Worm (Caenorhabditis elegans): ENCODE results near the gene ceh-41.
A peak's percentile ranks its signal among the peaks of the same experiment; 100 is the strongest.

Gene ceh-41

ce11 chrX:1848575-1848974, at the start of gene ceh-41:
ceh-41 (minus strand) TSS chrX:1848675.
- TF ChIP-seq nhr-237 (tag; optimal IDR thresholded peaks at IDR 0.05) (no peak), sem-2 (GFP tag; optimal IDR thresholded peaks at IDR 0.05) (no peak), pha-4 (tag; optimal IDR thresholded peaks at IDR 0.05) (no peak)

ce11 chrX:1897243-1897642, 48.8 kb upstream of the ceh-41 start, which contains the start of gene B0294.1:
B0294.1 (minus strand) TSS chrX:1897343.
- TF ChIP-seq nhr-12 (tag; optimal IDR thresholded peaks at IDR 0.05) (no peak), mls-2 (tag; optimal IDR thresholded peaks at IDR 0.05) (no peak)

- TF ChIP-seq sem-2 (GFP tag; optimal IDR thresholded peaks at IDR 0.05) (no peak), unc-39 (tag; optimal IDR thresholded peaks at IDR 0.05) (no peak), bed-3 (GFP tag; optimal IDR thresholded peaks at IDR 0.05) (no peak)
These were observed 43.4 kb upstream of the ceh-41 start, which contains the start of gene B0294.3 for ce11 chrX:1891887-1892286. B0294.3 (plus strand) TSS chrX:1892187.

- TF ChIP-seq ceh-39 (tag; optimal IDR thresholded peaks at IDR 0.05) = no peak
- TF ChIP-seq sptf-1 (tag; optimal IDR thresholded peaks at IDR 0.05) = no peak
- TF ChIP-seq bed-3 (GFP tag; optimal IDR thresholded peaks at IDR 0.05) = no peak
These were observed 42.3 kb upstream of the ceh-41 start for ce11 chrX:1890817-1891216.

ce11 chrX:1888445-1889035, 40.1 kb upstream of the ceh-41 start:
- TF ChIP-seq ces-1 (GFP tag; optimal IDR thresholded peaks at IDR 0.05) = peak; percentile 33
- no peak for TF ChIP-seq tbx-8 (GFP tag; optimal IDR thresholded peaks at IDR 0.05)

ce11 chrX:1880665-1881064, 32.2 kb upstream of the ceh-41 start:
- TF ChIP-seq unc-62 (GFP tag; optimal IDR thresholded peaks at IDR 0.05) (no peak), elt-3 (tag; optimal IDR thresholded peaks at IDR 0.05) (no peak), mab-5 (tag; optimal IDR thresholded peaks at IDR 0.05) (no peak), lsy-2 (tag; optimal IDR thresholded peaks at IDR 0.05) (no peak), pha-4 (tag; optimal IDR thresholded peaks at IDR 0.05) (peak; percentile 5), ces-1 (GFP tag; optimal IDR thresholded peaks at IDR 0.05) (peak; percentile 35), zip-8 (tag; optimal IDR thresholded peaks at IDR 0.05) (no peak), elt-1 (tag; optimal IDR thresholded peaks at IDR 0.05; ENCODE audit: borderline replicate concordance, insufficient read depth) (no peak), nhr-12 (tag; optimal IDR thresholded peaks at IDR 0.05) (no peak), tbx-8 (GFP tag; optimal IDR thresholded peaks at IDR 0.05) (peak; percentile 64), blmp-1 (tag; optimal IDR thresholded peaks at IDR 0.05) (no peak), ztf-11 (tag; optimal IDR thresholded peaks at IDR 0.05) (peak; percentile 23), mep-1 (tag; optimal IDR thresholded peaks at IDR 0.05) (peak; percentile 39), hlh-1 (tag; optimal IDR thresholded peaks at IDR 0.05) (peak; percentile 14), nhr-28 (tag; optimal IDR thresholded peaks at IDR 0.05) (peak; percentile 47), drap-1 (GFP tag; optimal IDR thresholded peaks at IDR 0.05) (peak; percentile 83), nhr-76 (tag; optimal IDR thresholded peaks at IDR 0.05) (no peak), lin-32 (GFP tag; optimal IDR thresholded peaks at IDR 0.05) (peak; percentile 39), bed-3 (GFP tag; optimal IDR thresholded peaks at IDR 0.05) (peak; percentile 63), cnd-1 (tag; optimal IDR thresholded peaks at IDR 0.05) (peak; percentile 82), snpc-4 (tag; optimal IDR thresholded peaks at IDR 0.05) (no peak), ham-2 (GFP tag; optimal IDR thresholded peaks at IDR 0.05) (peak; percentile 51), sptf-1 (tag; optimal IDR thresholded peaks at IDR 0.05) (peak; percentile 84), ceh-43 (GFP tag; optimal IDR thresholded peaks at IDR 0.05) (no peak), ceh-39 (tag; optimal IDR thresholded peaks at IDR 0.05) (peak; percentile 30), M03D4.4 (tag; optimal IDR thresholded peaks at IDR 0.05) (peak; percentile 88), nhr-2 (tag; optimal IDR thresholded peaks at IDR 0.05) (no peak), nhr-237 (tag; optimal IDR thresholded peaks at IDR 0.05) (peak; percentile 12), unc-120 (tag; optimal IDR thresholded peaks at IDR 0.05; ENCODE audit: poor library complexity, severe bottlenecking) (peak; percentile 75), lin-13 (tag; optimal IDR thresholded peaks at IDR 0.05) (peak; percentile 55), mls-2 (tag; optimal IDR thresholded peaks at IDR 0.05) (peak; percentile 78), sem-2 (GFP tag; optimal IDR thresholded peaks at IDR 0.05) (peak; percentile 74), flh-1 (GFP tag; optimal IDR thresholded peaks at IDR 0.05) (peak; percentile 57), unc-39 (tag; optimal IDR thresholded peaks at IDR 0.05) (no peak), ceh-83 (GFP tag; optimal IDR thresholded peaks at IDR 0.05) (peak; percentile 91)

Measured in whole organism, mixed stage, embryonic.